Worm (Caenorhabditis elegans) whole organism, L4 larva: ENCODE measurements around the gene cyp-42A1.

ENCODE experiments used
- F10B5.3 ChIP-seq: sonication (generic microtip); optimal IDR thresholded peaks from 2 replicates; lab custom pipeline; 2016; ENCODE audit warnings: mild to moderate bottlenecking, missing genetic modification characterization, missing compliant biosample characterization
- F26F4.8 ChIP-seq: fragments of 200-800 bp; sonication (Bioruptor generic); conservative IDR thresholded peaks from 2 replicates; pipeline ENCODE4 v1.3.6; 2022; ENCODE audit warnings: missing genetic modification characterization, missing compliant biosample characterization
- F44E2.7 ChIP-seq: fragments of 200-800 bp; sonication (Bioruptor generic); IDR thresholded peaks from 2 replicates; pipeline ENCODE4 v2.1.2; 2022; ENCODE audit warnings: missing genetic modification characterization, missing compliant biosample characterization
- F49E8.2 ChIP-seq: sonication (generic microtip); optimal IDR thresholded peaks from 2 replicates; lab custom pipeline; 2016; ENCODE audit warnings: missing compliant biosample characterization, mild to moderate bottlenecking, missing genetic modification characterization, borderline replicate concordance
- R02D3.7 ChIP-seq: fragments of 150-350 bp; sonication (generic microtip); optimal IDR thresholded peaks from 3 replicates; lab custom pipeline; 2014; ENCODE audit warnings: missing biosample characterization, missing genetic modification characterization
- Y48G9A.11 ChIP-seq: fragments of 200-800 bp; sonication (Bioruptor generic); IDR thresholded peaks from 2 replicates; pipeline ENCODE4 v1.3.6; 2022; ENCODE audit warnings: missing genetic modification reagents, missing genetic modification characterization, missing compliant biosample characterization
- aha-1 ChIP-seq: fragments of 150-350 bp; peaks from one replicate; lab custom pipeline; 2014; ENCODE audit warnings: missing biosample characterization, missing genetic modification characterization
- aly-2 ChIP-seq: sonication (generic microtip); optimal IDR thresholded peaks from 2 replicates; lab custom pipeline; 2018; ENCODE audit warnings: missing biosample characterization, missing genetic modification characterization
- ama-1 ChIP-seq: fragments of 150-350 bp; optimal IDR thresholded peaks from 2 replicates; lab custom pipeline; 2014; ENCODE audit warnings: inconsistent platforms, mixed read lengths
- ceh-20 ChIP-seq: fragments of 200-800 bp; sonication (Bioruptor generic); IDR thresholded peaks from 2 replicates; pipeline ENCODE4 v1.3.6; 2022; ENCODE audit warnings: missing genetic modification reagents, missing genetic modification characterization, missing compliant biosample characterization
- ces-1 ChIP-seq: fragments of 150-350 bp; sonication (generic microtip); optimal IDR thresholded peaks from 4 replicates; lab custom pipeline; 2014; ENCODE audit warnings: missing biosample characterization, missing genetic modification reagents, missing genetic modification characterization
- cey-2 ChIP-seq: sonication (generic microtip); optimal IDR thresholded peaks from 3 replicates; lab custom pipeline; 2017; ENCODE audit warnings: missing genetic modification characterization, mild to moderate bottlenecking, missing compliant biosample characterization, antibody characterized with exemption, borderline replicate concordance; ENCODE audit not compliant: insufficient read depth
- ctbp-1 ChIP-seq: fragments of 200-800 bp; sonication (Bioruptor generic); IDR thresholded peaks from 2 replicates; pipeline ENCODE4 v1.3.6; 2022; ENCODE audit warnings: missing genetic modification reagents, missing genetic modification characterization, missing compliant biosample characterization
- daf-19 ChIP-seq: fragments of 200-800 bp; sonication (Bioruptor generic); conservative IDR thresholded peaks from 2 replicates; pipeline ENCODE4 v1.3.6; 2022; ENCODE audit warnings: missing genetic modification characterization, missing compliant biosample characterization
- dve-1 ChIP-seq: sonication (generic microtip); optimal IDR thresholded peaks from 2 replicates; lab custom pipeline; 2017; ENCODE audit warnings: antibody characterized with exemption, mild to moderate bottlenecking, missing genetic modification characterization, missing compliant biosample characterization; ENCODE audit not compliant: insufficient read depth
- fos-1 ChIP-seq: fragments of 150-350 bp; optimal IDR thresholded peaks from 2 replicates; lab custom pipeline; 2014; ENCODE audit warnings: missing biosample characterization, missing genetic modification characterization
- hif-1 ChIP-seq, 2 experiments: sonication (generic microtip); optimal IDR thresholded peaks; 2 replicates each; lab custom pipeline; 2016 to 2017; ENCODE audit warnings: missing compliant biosample characterization in 2 of 2, missing genetic modification characterization in 2 of 2, missing genetic modification reagents in 2 of 2, missing genotype in 2 of 2, mild to moderate bottlenecking in 1 of 2
- hlh-11 ChIP-seq: fragments of 200-800 bp; sonication (Bioruptor generic); optimal IDR thresholded peaks from 2 replicates; lab custom pipeline; 2018; ENCODE audit warnings: mild to moderate bottlenecking, missing genetic modification characterization, missing compliant biosample characterization
- hlh-30 ChIP-seq: sonication (generic microtip); optimal IDR thresholded peaks from 2 replicates; lab custom pipeline; 2017; ENCODE audit warnings: antibody characterized with exemption, mild to moderate bottlenecking, missing genetic modification characterization, missing compliant biosample characterization; ENCODE audit not compliant: insufficient read depth
- hmg-1.1 ChIP-seq: fragments of 200-800 bp; sonication (Bioruptor generic); IDR thresholded peaks from 2 replicates; pipeline ENCODE4 v1.3.6; 2022; ENCODE audit warnings: missing genetic modification reagents, missing genetic modification characterization, missing compliant biosample characterization
- lin-13 ChIP-seq: fragments of 150-350 bp; optimal IDR thresholded peaks from 2 replicates; lab custom pipeline; 2014; ENCODE audit warnings: missing biosample characterization, missing genetic modification reagents, missing genetic modification characterization
- lin-38 ChIP-seq: fragments of 200-800 bp; sonication (Bioruptor generic); IDR thresholded peaks from 2 replicates; pipeline ENCODE4 v1.3.6; 2022; ENCODE audit warnings: missing genetic modification reagents, missing genetic modification characterization, missing compliant biosample characterization
- madf-9 ChIP-seq: fragments of 200-800 bp; sonication (Bioruptor generic); conservative IDR thresholded peaks from 2 replicates; pipeline ENCODE4 v1.3.6; 2022; ENCODE audit warnings: missing genetic modification reagents, missing genetic modification characterization, missing compliant biosample characterization
- mdl-1 ChIP-seq, 2 experiments: fragments of 150-350 bp in 1 of 2; sonication (generic microtip) in 1 of 2; optimal IDR thresholded peaks; 2 replicates each; lab custom pipeline; 2014 to 2017; ENCODE audit warnings: missing biosample characterization in 2 of 2, missing genetic modification characterization in 2 of 2
- mdt-29 ChIP-seq: fragments of 200-800 bp; sonication (Bioruptor generic); IDR thresholded peaks from 2 replicates; pipeline ENCODE4 v1.3.6; 2022; ENCODE audit warnings: missing genetic modification reagents, missing genetic modification characterization, missing compliant biosample characterization
- mep-1 ChIP-seq: fragments of 150-350 bp; sonication (generic microtip); optimal IDR thresholded peaks from 3 replicates; lab custom pipeline; 2014; ENCODE audit warnings: missing biosample characterization, missing genetic modification characterization
- nhr-10 ChIP-seq: fragments of 150-350 bp; optimal IDR thresholded peaks from 2 replicates; lab custom pipeline; 2014; ENCODE audit warnings: missing biosample characterization, missing genetic modification characterization
- nhr-11 ChIP-seq: fragments of 150-350 bp; optimal IDR thresholded peaks from 2 replicates; lab custom pipeline; 2014; ENCODE audit warnings: missing biosample characterization, missing genetic modification characterization
- nhr-28 ChIP-seq: fragments of 150-350 bp; optimal IDR thresholded peaks from 2 replicates; lab custom pipeline; 2014; ENCODE audit warnings: missing biosample characterization, missing genetic modification characterization
- nhr-42 ChIP-seq: fragments of 200-800 bp; sonication (Bioruptor generic); IDR thresholded peaks from 2 replicates; pipeline ENCODE4 v1.3.6; 2022; ENCODE audit warnings: missing genetic modification characterization, missing compliant biosample characterization
- nhr-77 ChIP-seq: fragments of 150-350 bp; optimal IDR thresholded peaks from 2 replicates; lab custom pipeline; 2014; ENCODE audit warnings: missing biosample characterization, missing genetic modification characterization
- pha-4 ChIP-seq, 2 experiments: fragments of 150-350 bp in 1 of 2; fragments of 200-800 bp in 1 of 2; sonication (Bioruptor generic) in 1 of 2; IDR thresholded peaks in 1 of 2; optimal IDR thresholded peaks in 1 of 2; 2 replicates each; pipeline versions ENCODE4 v1.3.6 to Lab custom; 2014 to 2022; ENCODE audit warnings: missing genetic modification characterization in 2 of 2, missing genetic modification reagents in 2 of 2, missing biosample characterization in 1 of 2, missing compliant biosample characterization in 1 of 2
- pqm-1 ChIP-seq: sonication (generic microtip); optimal IDR thresholded peaks from 2 replicates; lab custom pipeline; 2017; ENCODE audit warnings: missing biosample characterization, missing genetic modification characterization
- rbr-2 ChIP-seq: sonication (generic microtip); optimal IDR thresholded peaks from 2 replicates; lab custom pipeline; 2016; ENCODE audit warnings: missing genotype, missing genetic modification characterization, missing compliant biosample characterization
- saeg-2 ChIP-seq: fragments of 200-800 bp; sonication (Bioruptor generic); IDR thresholded peaks from 2 replicates; pipeline ENCODE4 v1.3.6; 2022; ENCODE audit warnings: missing genetic modification reagents, missing genetic modification characterization, missing compliant biosample characterization
- spr-1 ChIP-seq: sonication (generic microtip); optimal IDR thresholded peaks from 2 replicates; lab custom pipeline; 2016; ENCODE audit warnings: mild to moderate bottlenecking, missing genetic modification characterization, missing compliant biosample characterization
- spr-3 ChIP-seq: fragments of 200-800 bp; sonication (Bioruptor generic); optimal IDR thresholded peaks from 2 replicates; lab custom pipeline; 2018; ENCODE audit warnings: mild to moderate bottlenecking, missing genetic modification characterization, missing compliant biosample characterization
- unc-39 ChIP-seq: sonication (generic microtip); optimal IDR thresholded peaks from 2 replicates; lab custom pipeline; 2017; ENCODE audit warnings: missing biosample characterization, missing genetic modification characterization
- vab-7 ChIP-seq: fragments of 200-800 bp; sonication (Bioruptor generic); IDR thresholded peaks from 2 replicates; pipeline ENCODE4 v1.3.6; 2022; ENCODE audit warnings: missing genetic modification reagents, missing genetic modification characterization, missing compliant biosample characterization
- zag-1 ChIP-seq: fragments of 150-350 bp; optimal IDR thresholded peaks from 2 replicates; lab custom pipeline; 2014; ENCODE audit warnings: missing biosample characterization, missing genetic modification characterization
- zfp-2 ChIP-seq: sonication (generic microtip); optimal IDR thresholded peaks from 2 replicates; lab custom pipeline; 2016; ENCODE audit warnings: mild to moderate bottlenecking, missing genetic modification characterization, missing compliant biosample characterization

Gene cyp-42A1

ce11 chrV:18931279-18931678 lies 19.4 kb downstream of the cyp-42A1 start, which contains the start of gene ptr-22:
Gene ptr-22 (minus strand): TSS chrV:18931379.
- TF ChIP-seq F49E8.2 (tag; lab: Kevin White, UChicago): no peak

ce11 chrV:18934539-18934938 lies 22.7 kb downstream of the cyp-42A1 start:
- no peak for TF ChIP-seq cey-2 (tag; lab: Kevin White, UChicago)
- peak; percentile 40 for TF ChIP-seq hlh-30 (tag; lab: Kevin White, UChicago)
- peak; percentile 99 for TF ChIP-seq nhr-28 (tag; lab: Kevin White, UChicago)
- TF ChIP-seq hif-1 (tag; optimal IDR thresholded peaks at IDR 0.05; lab: Kevin White, UChicago): no peak
- peak in 1 of 2 experiments; percentile 23 for TF ChIP-seq mdl-1 (tag; optimal IDR thresholded peaks at IDR 0.05; lab: Kevin White, UChicago)
- no peak for TF ChIP-seq lin-38 (GFP tag; lab: Robert Waterston, UW)
- no peak for TF ChIP-seq hmg-1.1 (GFP tag; lab: Robert Waterston, UW)
- no peak for TF ChIP-seq F10B5.3 (tag; lab: Kevin White, UChicago)
- no peak for TF ChIP-seq pqm-1
- TF ChIP-seq zag-1: no peak
- no peak for TF ChIP-seq unc-39 (tag; lab: Kevin White, UChicago)
- TF ChIP-seq Y48G9A.11: no peak
- TF ChIP-seq ceh-20 (GFP tag; lab: Robert Waterston, UW): no peak
- no peak for TF ChIP-seq hlh-11 (tag; lab: Kevin White, UChicago)
- TF ChIP-seq madf-9 (GFP tag; lab: Robert Waterston, UW): no peak
- TF ChIP-seq mdt-29 (GFP tag; lab: Robert Waterston, UW): no peak
- TF ChIP-seq vab-7: no peak
- no peak for TF ChIP-seq R02D3.7 (tag; lab: Kevin White, UChicago)
- no peak for TF ChIP-seq pha-4 (GFP tag; IDR thresholded peaks at IDR 0.05; lab: Robert Waterston, UW)
- no peak for TF ChIP-seq pha-4 (tag; optimal IDR thresholded peaks at IDR 0.05; lab: Kevin White, UChicago)
- TF ChIP-seq nhr-11 (tag; lab: Kevin White, UChicago): no peak
- TF ChIP-seq ctbp-1 (GFP tag; lab: Robert Waterston, UW): no peak
- TF ChIP-seq spr-1 (tag; lab: Kevin White, UChicago): no peak
- TF ChIP-seq dve-1: no peak
- peak; percentile 18 for TF ChIP-seq nhr-77

ce11 chrV:18937578-18937977 lies 25.7 kb downstream of the cyp-42A1 start:
- TF ChIP-seq aha-1 (tag; lab: Kevin White, UChicago): peak; percentile 56
- TF ChIP-seq fos-1 (tag; lab: Kevin White, UChicago): no peak
- no peak for TF ChIP-seq rbr-2 (tag; lab: Kevin White, UChicago)

ce11 chrV:18940341-18940740 lies 28.5 kb downstream of the cyp-42A1 start, which contains the start of gene Y80D3A.8:
Gene Y80D3A.8 (plus strand): TSS chrV:18940641.
- TF ChIP-seq lin-13 (GFP tag; lab: Kevin White, UChicago) (no peak), daf-19 (GFP tag; lab: Robert Waterston, UW) (no peak), F26F4.8 (no peak), F49E8.2 (tag; lab: Kevin White, UChicago) (no peak), nhr-42 (GFP tag; lab: Robert Waterston, UW) (no peak), zfp-2 (no peak), Y48G9A.11 (no peak), pha-4 (GFP tag; IDR thresholded peaks at IDR 0.05; lab: Robert Waterston, UW) (no peak), pha-4 (tag; optimal IDR thresholded peaks at IDR 0.05; lab: Kevin White, UChicago) (no peak), zag-1 (no peak), aha-1 (tag; lab: Kevin White, UChicago) (no peak), hlh-11 (tag; lab: Kevin White, UChicago) (no peak), mep-1 (no peak), F44E2.7 (GFP tag; lab: Robert Waterston, UW) (no peak), aly-2 (tag; lab: Kevin White, UChicago) (no peak), ces-1 (GFP tag; lab: Kevin White, UChicago) (no peak), saeg-2 (no peak), nhr-10 (no peak), spr-3 (GFP tag; lab: Kevin White, UChicago) (no peak), ama-1 (no peak)
- TF ChIP-seq, all 104 proteins: peak for 0
